Worm (Caenorhabditis elegans) whole organism, early embryonic: ENCODE measurements around the gene F12E12.2.

Source experiments
- B0310.2 ChIP-seq: sonication (generic microtip); optimal IDR thresholded peaks from 2 replicates; lab custom pipeline; 2016; ENCODE audit warnings: mild to moderate bottlenecking, missing genetic modification characterization, missing compliant biosample characterization
- F13C5.2 ChIP-seq: sonication (generic microtip); optimal IDR thresholded peaks from 2 replicates; lab custom pipeline; 2017; ENCODE audit warnings: mild to moderate bottlenecking, missing genetic modification characterization, inconsistent platforms, missing compliant biosample characterization
- aly-1 ChIP-seq: sonication (generic microtip); optimal IDR thresholded peaks from 2 replicates; lab custom pipeline; 2016; ENCODE audit warnings: missing genetic modification characterization, missing compliant biosample characterization
- ama-1 ChIP-seq: fragments of 150-350 bp; optimal IDR thresholded peaks from 2 replicates; lab custom pipeline; 2014
- ceh-13 ChIP-seq: fragments of 200-800 bp; sonication (Bioruptor generic); optimal IDR thresholded peaks from 2 replicates; lab custom pipeline; 2018; ENCODE audit warnings: mild to moderate bottlenecking, missing genetic modification characterization, missing compliant biosample characterization
- ceh-36 ChIP-seq: sonication (generic microtip); optimal IDR thresholded peaks from 2 replicates; lab custom pipeline; 2016; ENCODE audit warnings: missing genetic modification characterization, inconsistent platforms, missing compliant biosample characterization
- ets-7 ChIP-seq: sonication (generic microtip); optimal IDR thresholded peaks from 2 replicates; lab custom pipeline; 2016; ENCODE audit warnings: missing genotype, missing genetic modification characterization, missing compliant biosample characterization
- flt-1 ChIP-seq: fragments of 200-800 bp; sonication (Bioruptor generic); IDR thresholded peaks from 2 replicates; pipeline ENCODE4 v1.3.6; 2022; ENCODE audit warnings: missing genetic modification characterization, missing compliant biosample characterization
- hmbx-1 ChIP-seq: sonication (generic microtip); optimal IDR thresholded peaks from 2 replicates; lab custom pipeline; 2016; ENCODE audit warnings: mild to moderate bottlenecking, missing genetic modification characterization, missing compliant biosample characterization
- hmg-4 ChIP-seq: fragments of 200-800 bp; sonication (Bioruptor generic); optimal IDR thresholded peaks from 2 replicates; lab custom pipeline; 2018; ENCODE audit warnings: mild to moderate bottlenecking, missing genetic modification characterization, missing compliant biosample characterization
- hnd-1 ChIP-seq: sonication (generic microtip); optimal IDR thresholded peaks from 2 replicates; lab custom pipeline; 2016; ENCODE audit warnings: missing genetic modification characterization, missing compliant biosample characterization
- pes-1 ChIP-seq: fragments of 200-800 bp; sonication (Bioruptor generic); IDR thresholded peaks from 2 replicates; pipeline ENCODE4 v1.3.6; 2022; ENCODE audit warnings: missing genetic modification reagents, missing genetic modification characterization, missing compliant biosample characterization
- scrt-1 ChIP-seq: fragments of 200-800 bp; sonication (Bioruptor generic); IDR thresholded peaks from 2 replicates; pipeline ENCODE4 v1.3.6; 2022; ENCODE audit warnings: missing genetic modification characterization, missing compliant biosample characterization
- sea-1 ChIP-seq: fragments of 200-800 bp; sonication (Bioruptor generic); conservative IDR thresholded peaks from 2 replicates; pipeline ENCODE4 v1.3.6; 2022; ENCODE audit warnings: missing genetic modification characterization, missing compliant biosample characterization
- tbx-11 ChIP-seq: fragments of 200-800 bp; sonication (Bioruptor generic); IDR thresholded peaks from 2 replicates; pipeline ENCODE4 v1.3.6; 2022; ENCODE audit warnings: missing genetic modification characterization, missing compliant biosample characterization
- tbx-37 ChIP-seq: fragments of 200-800 bp; sonication (Bioruptor generic); conservative IDR thresholded peaks from 2 replicates; pipeline ENCODE4 v1.3.6; 2022; ENCODE audit warnings: missing genetic modification reagents, missing genetic modification characterization, missing compliant biosample characterization
- tra-4 ChIP-seq: sonication (generic microtip); optimal IDR thresholded peaks from 2 replicates; lab custom pipeline; 2017; ENCODE audit warnings: missing genetic modification characterization, missing compliant biosample characterization

The F12E12.2 gene

DNA sequence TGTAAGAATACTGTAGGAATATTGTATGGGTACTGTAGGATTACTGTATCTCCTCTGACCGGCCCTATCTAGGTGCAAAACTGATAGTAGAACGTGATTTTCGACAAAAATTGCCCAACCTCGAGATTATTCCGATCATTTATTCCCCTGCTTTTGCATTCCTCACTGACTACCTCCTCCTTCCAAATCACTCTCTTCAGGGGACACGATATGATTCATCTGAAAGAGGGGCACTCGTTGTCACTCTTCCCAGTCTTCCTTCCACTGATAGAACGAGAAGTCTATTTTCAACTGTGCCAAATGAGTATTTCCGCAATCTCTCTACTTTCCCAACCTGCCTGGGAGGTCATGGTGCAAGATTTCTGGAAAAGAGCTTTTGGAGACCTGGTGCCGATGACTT lies at the start of gene F12E12.2:
Gene F12E12.2, plus strand, starts transcription at position 301 of the 400 bp plus-strand sequence.
- TF ChIP-seq tra-4 (no peak), pes-1 (GFP tag; lab: Robert Waterston, UW) (no peak), F13C5.2 (no peak), scrt-1 (GFP tag; lab: Robert Waterston, UW) (no peak), hnd-1 (tag; lab: Kevin White, UChicago) (no peak), hmbx-1 (tag; lab: Kevin White, UChicago) (no peak), ceh-13 (GFP tag; lab: Kevin White, UChicago) (no peak)

- TF ChIP-seq hmg-4 (GFP tag; lab: Kevin White, UChicago) (no peak), F13C5.2 (no peak), flt-1 (GFP tag; lab: Robert Waterston, UW) (no peak), aly-1 (no peak), pes-1 (GFP tag; lab: Robert Waterston, UW) (no peak)
These were observed 49.1 kb upstream of the F12E12.2 start, which contains the start of gene srx-101 for ce11 chrII:3690646-3691045. TSS of gene srx-101 (minus strand) at chrII:3690746.

ce11 chrII:3694664-3695063 lies 45.1 kb upstream of the F12E12.2 start, which contains the start of gene srx-102:
TSS of gene srx-102 (minus strand) at chrII:3694764.
- TF ChIP-seq B0310.2 (tag; lab: Kevin White, UChicago) = no peak
- TF ChIP-seq scrt-1 (GFP tag; lab: Robert Waterston, UW) = no peak
- TF ChIP-seq F13C5.2 = no peak
- no peak for TF ChIP-seq ama-1 (lab: Kevin White, UChicago)
- no peak for TF ChIP-seq ceh-13 (GFP tag; lab: Kevin White, UChicago)
- no peak for TF ChIP-seq tbx-11 (GFP tag; lab: Robert Waterston, UW)
- TF ChIP-seq pes-1 (GFP tag; lab: Robert Waterston, UW) = no peak
- no peak for TF ChIP-seq tra-4
- no peak for TF ChIP-seq hmbx-1 (tag; lab: Kevin White, UChicago)
- TF ChIP-seq flt-1 (GFP tag; lab: Robert Waterston, UW) = no peak
- TF ChIP-seq hmg-4 (GFP tag; lab: Kevin White, UChicago) = no peak
- TF ChIP-seq ets-7 = no peak
- TF ChIP-seq hnd-1 (tag; lab: Kevin White, UChicago) = no peak
- TF ChIP-seq aly-1 = no peak
- TF ChIP-seq tbx-37 (GFP tag; lab: Robert Waterston, UW) = no peak
- TF ChIP-seq ceh-36 (tag; lab: Kevin White, UChicago) = no peak

DNA sequence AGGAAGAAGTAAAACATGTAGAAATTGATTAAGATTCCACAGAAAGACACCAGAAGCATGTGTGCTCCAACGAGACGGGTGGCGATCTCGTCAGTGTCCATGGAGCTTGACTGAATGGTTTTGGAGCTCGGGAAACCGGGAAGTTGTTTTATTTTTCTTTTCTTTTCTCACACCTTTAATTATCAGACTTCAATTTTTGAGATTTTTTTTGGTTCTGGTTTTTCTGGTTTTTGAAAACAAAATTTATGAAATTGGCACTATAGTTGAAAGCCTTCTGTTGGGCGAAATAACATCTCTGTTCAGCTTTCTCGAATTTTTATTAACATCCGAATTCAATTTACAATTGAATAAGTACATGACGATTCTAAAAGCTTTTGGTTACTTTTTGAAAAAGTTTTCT lies 40.2 kb upstream of the F12E12.2 start, which contains the start of gene srx-104:
Gene srx-104, minus strand, starts transcription at position 101 of the 400 bp plus-strand sequence.
- TF ChIP-seq ama-1 (lab: Kevin White, UChicago) (no peak), hnd-1 (tag; lab: Kevin White, UChicago) (no peak), aly-1 (no peak), F13C5.2 (no peak), B0310.2 (tag; lab: Kevin White, UChicago) (no peak), tra-4 (no peak), tbx-37 (GFP tag; lab: Robert Waterston, UW) (no peak), ets-7 (no peak), ceh-13 (GFP tag; lab: Kevin White, UChicago) (no peak), hmbx-1 (tag; lab: Kevin White, UChicago) (no peak), sea-1 (GFP tag; lab: Robert Waterston, UW) (no peak)

ce11 chrII:3701305-3701704 lies 38.4 kb upstream of the F12E12.2 start, which contains the start of gene srx-105:
TSS of gene srx-105 (minus strand) at chrII:3701405.
- TF ChIP-seq tra-4 (no peak), tbx-11 (GFP tag; lab: Robert Waterston, UW) (no peak), hmg-4 (GFP tag; lab: Kevin White, UChicago) (no peak), F13C5.2 (no peak), ets-7 (no peak), ceh-13 (GFP tag; lab: Kevin White, UChicago) (no peak), ama-1 (lab: Kevin White, UChicago) (no peak), aly-1 (no peak), flt-1 (GFP tag; lab: Robert Waterston, UW) (no peak), tbx-37 (GFP tag; lab: Robert Waterston, UW) (no peak), scrt-1 (GFP tag; lab: Robert Waterston, UW) (no peak), hmbx-1 (tag; lab: Kevin White, UChicago) (no peak), B0310.2 (tag; lab: Kevin White, UChicago) (no peak), pes-1 (GFP tag; lab: Robert Waterston, UW) (no peak), sea-1 (GFP tag; lab: Robert Waterston, UW) (no peak), ceh-36 (tag; lab: Kevin White, UChicago) (no peak), hnd-1 (tag; lab: Kevin White, UChicago) (no peak)

ce11 chrII:3705320-3705719 lies 34.4 kb upstream of the F12E12.2 start, which contains the start of gene srx-108:
TSS of gene srx-108 (plus strand) at chrII:3705620.
- TF ChIP-seq tra-4 (no peak), hmbx-1 (tag; lab: Kevin White, UChicago) (no peak), ceh-36 (tag; lab: Kevin White, UChicago) (no peak), hmg-4 (GFP tag; lab: Kevin White, UChicago) (no peak), tbx-37 (GFP tag; lab: Robert Waterston, UW) (no peak), ets-7 (no peak), F13C5.2 (no peak), flt-1 (GFP tag; lab: Robert Waterston, UW) (no peak), pes-1 (GFP tag; lab: Robert Waterston, UW) (no peak), aly-1 (no peak), tbx-11 (GFP tag; lab: Robert Waterston, UW) (no peak), B0310.2 (tag; lab: Kevin White, UChicago) (no peak), hnd-1 (tag; lab: Kevin White, UChicago) (no peak), scrt-1 (GFP tag; lab: Robert Waterston, UW) (no peak), sea-1 (GFP tag; lab: Robert Waterston, UW) (no peak), ama-1 (lab: Kevin White, UChicago) (no peak), ceh-13 (GFP tag; lab: Kevin White, UChicago) (no peak)

DNA sequence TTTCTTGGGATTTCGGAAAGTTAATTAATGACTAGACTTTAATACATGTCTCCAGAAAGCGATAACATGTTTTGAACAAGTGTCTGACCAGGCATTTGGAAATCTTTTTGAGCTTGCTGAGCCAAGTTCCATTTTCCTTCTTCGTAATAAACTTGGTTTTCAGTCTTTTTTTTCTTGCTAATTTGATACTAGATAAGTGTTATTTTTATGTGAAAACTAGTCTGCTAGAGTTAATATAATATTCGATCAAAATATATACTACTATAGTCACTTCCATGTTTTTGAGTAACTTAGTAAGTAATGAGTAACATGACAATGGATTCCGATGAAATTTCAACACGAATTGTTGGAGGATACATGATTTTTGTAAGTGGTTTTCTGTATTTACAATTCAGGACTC lies 30.5 kb upstream of the F12E12.2 start, which contains the start of gene srx-110:
Gene srx-110, plus strand, starts transcription at position 301 of the 400 bp plus-strand sequence.
- TF ChIP-seq hmg-4 (GFP tag; lab: Kevin White, UChicago) (no peak), tbx-37 (GFP tag; lab: Robert Waterston, UW) (no peak)
